Fruit fly (Drosophila melanogaster): ENCODE results near the gene CG10958.
A peak's percentile ranks its signal among the peaks of the same experiment; 100 is the strongest.

Gene CG10958

dm6 chrX:8092075-8092682, 39.9 kb upstream of the CG10958 start (continued):
- TF ChIP-seq TFAM (GFP tag; optimal IDR thresholded peaks at IDR 0.05), result peak; percentile 70
- TF ChIP-seq emc (GFP tag; optimal IDR thresholded peaks at IDR 0.05), result peak; percentile 60
- peak; percentile 43 for TF ChIP-seq CG11398 (GFP tag; optimal IDR thresholded peaks at IDR 0.05)
- peak; percentile 67; the same call in 1 of the 3 replicates for TF ChIP-seq CG3726 (GFP tag; IDR thresholded peaks at IDR 0.05)
- peak; percentile 95 for TF ChIP-seq NfI (GFP tag; optimal IDR thresholded peaks at IDR 0.05)
- peak; percentile 95 for TF ChIP-seq CG10209 (GFP tag; optimal IDR thresholded peaks at IDR 0.05)
- TF ChIP-seq run (tag; optimal IDR thresholded peaks at IDR 0.05), result peak; percentile 94
- TF ChIP-seq CG2712 (tag; optimal IDR thresholded peaks at IDR 0.05), result peak; percentile 97
- peak; percentile 92 for TF ChIP-seq CG10654 (GFP tag; optimal IDR thresholded peaks at IDR 0.05)
- TF ChIP-seq ro (GFP tag; IDR thresholded peaks at IDR 0.05), result peak; percentile 81
- peak; percentile 97 for TF ChIP-seq CG15269 (tag; optimal IDR thresholded peaks at IDR 0.05)
- TF ChIP-seq hb (GFP tag; IDR thresholded peaks at IDR 0.05; ENCODE audit: partially characterized antibody), result no peak
- TF ChIP-seq dan (GFP tag; IDR thresholded peaks at IDR 0.05), result no peak; the same call in 1 of the 2 replicates
- TF ChIP-seq CG14014 (GFP tag; IDR thresholded peaks at IDR 0.05), result peak; percentile 93
- TF ChIP-seq CG32772 (GFP tag; IDR thresholded peaks at IDR 0.05), result peak; percentile 85
- peak; percentile 92 for TF ChIP-seq CG11723 (GFP tag; optimal IDR thresholded peaks at IDR 0.05)
- peak; percentile 91 for TF ChIP-seq CG14050 (GFP tag; IDR thresholded peaks at IDR 0.05)
- peak; percentile 92 for TF ChIP-seq Abd-B (GFP tag; optimal IDR thresholded peaks at IDR 0.05)
- TF ChIP-seq sisA (GFP tag; IDR thresholded peaks at IDR 0.05), result peak; percentile 89
- peak; percentile 91 for TF ChIP-seq CG10431 (GFP tag; optimal IDR thresholded peaks at IDR 0.05)
- TF ChIP-seq aop (GFP tag; IDR thresholded peaks at IDR 0.05), result 0 out of 2 replicates have a peak, but pooled peaks have one; percentile 8
- TF ChIP-seq chinmo (GFP tag; IDR thresholded peaks at IDR 0.05; ENCODE audit: partially characterized antibody), result peak; percentile 80; the same call in 3 of the 4 replicates
- TF ChIP-seq eyg (GFP tag; optimal IDR thresholded peaks at IDR 0.05), result peak; percentile 49
- TF ChIP-seq Hr78 (GFP tag; optimal IDR thresholded peaks at IDR 0.05), result peak in 1 of 2 experiments; percentile 77
- TF ChIP-seq Atf3 (GFP tag; optimal IDR thresholded peaks at IDR 0.05), result peak; percentile 62
- peak; percentile 90 for TF ChIP-seq CG10267 (tag; optimal IDR thresholded peaks at IDR 0.05)
- TF ChIP-seq CG31224 (GFP tag; IDR thresholded peaks at IDR 0.05), result peak; percentile 83
- no peak for TF ChIP-seq Tbp (GFP tag; optimal IDR thresholded peaks at IDR 0.05)
- peak; percentile 94 for TF ChIP-seq so (GFP tag; IDR thresholded peaks at IDR 0.05)
- TF ChIP-seq CG15011 (GFP tag; optimal IDR thresholded peaks at IDR 0.05), result peak; percentile 91
- TF ChIP-seq CG6813 (GFP tag; optimal IDR thresholded peaks at IDR 0.05), result peak; percentile 92
- TF ChIP-seq ems (GFP tag; optimal IDR thresholded peaks at IDR 0.05), result peak; percentile 77
- peak in 1 of 3 experiments; percentile 90 for TF ChIP-seq lola (GFP tag; optimal IDR thresholded peaks at IDR 0.05)
- peak; percentile 75 for TF ChIP-seq dimm (GFP tag; IDR thresholded peaks at IDR 0.05)
- peak; percentile 7 for TF ChIP-seq stwl (tag; optimal IDR thresholded peaks at IDR 0.05)
- TF ChIP-seq CG10565 (GFP tag; optimal IDR thresholded peaks at IDR 0.05), result peak; percentile 46
- peak; percentile 76 for TF ChIP-seq CG8944 (GFP tag; optimal IDR thresholded peaks at IDR 0.05)
- peak; percentile 54 for TF ChIP-seq CG4282 (GFP tag; optimal IDR thresholded peaks at IDR 0.05)
- TF ChIP-seq Nf-YB (GFP tag; optimal IDR thresholded peaks at IDR 0.05), result peak; percentile 84
- peak in 1 of 2 experiments; percentile 64 for TF ChIP-seq crp (GFP tag; optimal IDR thresholded peaks at IDR 0.05)
- TF ChIP-seq Ravus (GFP tag; IDR thresholded peaks at IDR 0.05), result peak; percentile 79
- peak; percentile 66 for TF ChIP-seq pfk (GFP tag; optimal IDR thresholded peaks at IDR 0.05)
- peak; percentile 91 for TF ChIP-seq Dbx (GFP tag; IDR thresholded peaks at IDR 0.05)
- peak; percentile 81 for TF ChIP-seq slp2 (GFP tag; optimal IDR thresholded peaks at IDR 0.05)
- peak; percentile 94 for TF ChIP-seq slou (GFP tag; optimal IDR thresholded peaks at IDR 0.05)
- peak; percentile 46 for TF ChIP-seq CG15073 (GFP tag; optimal IDR thresholded peaks at IDR 0.05)
- TF ChIP-seq Dll (GFP tag; IDR thresholded peaks at IDR 0.05; ENCODE audit: partially characterized antibody), result no peak
- peak; percentile 80 for TF ChIP-seq Gsc (GFP tag; IDR thresholded peaks at IDR 0.05)
- peak; percentile 91 for TF ChIP-seq CG13894 (tag; optimal IDR thresholded peaks at IDR 0.05)

Measured in whole organism, embryonic.